Worm (Caenorhabditis elegans): ENCODE data around the gene ran-3.

ran-3 gene

ce11 chrII:8344803-8345202 lies 20.0 kb upstream of the ran-3 start:
- no peak for TF ChIP-seq flt-1 (GFP tag; IDR thresholded peaks at IDR 0.05)
- no peak for TF ChIP-seq ref-1 (GFP tag; conservative IDR thresholded peaks at IDR 0.05)
- TF ChIP-seq tab-1 (GFP tag; IDR thresholded peaks at IDR 0.05) = no peak
- no peak for TF ChIP-seq T22C8.4 (GFP tag; IDR thresholded peaks at IDR 0.05)
- TF ChIP-seq cog-1 (tag; optimal IDR thresholded peaks at IDR 0.05) = no peak
- TF ChIP-seq ztf-23 (GFP tag; IDR thresholded peaks at IDR 0.05) = no peak
- TF ChIP-seq ztf-29 (GFP tag; IDR thresholded peaks at IDR 0.05) = no peak
- TF ChIP-seq med-1 (GFP tag; optimal IDR thresholded peaks at IDR 0.05; ENCODE audit: insufficient read depth) = no peak
- TF ChIP-seq klf-2 (GFP tag; conservative IDR thresholded peaks at IDR 0.05) = no peak

- TF ChIP-seq cog-1 (tag; optimal IDR thresholded peaks at IDR 0.05) (no peak), med-1 (GFP tag; optimal IDR thresholded peaks at IDR 0.05; ENCODE audit: insufficient read depth) (no peak), ref-1 (GFP tag; conservative IDR thresholded peaks at IDR 0.05) (no peak), ztf-23 (GFP tag; IDR thresholded peaks at IDR 0.05) (no peak), tab-1 (GFP tag; IDR thresholded peaks at IDR 0.05) (no peak), ztf-29 (GFP tag; IDR thresholded peaks at IDR 0.05) (no peak), klf-2 (GFP tag; conservative IDR thresholded peaks at IDR 0.05) (no peak), flt-1 (GFP tag; IDR thresholded peaks at IDR 0.05) (no peak), T22C8.4 (GFP tag; IDR thresholded peaks at IDR 0.05) (no peak)
Observed at ce11 chrII:8339108-8339507, 14.3 kb upstream of the ran-3 start.

ce11 chrII:8333643-8334042 lies 8.8 kb upstream of the ran-3 start, which contains the start of gene C26D10.7:
Gene C26D10.7 (plus strand): TSS chrII:8333943.
- TF ChIP-seq ztf-29 (GFP tag; IDR thresholded peaks at IDR 0.05) (no peak), med-1 (GFP tag; optimal IDR thresholded peaks at IDR 0.05; ENCODE audit: insufficient read depth) (no peak), flt-1 (GFP tag; IDR thresholded peaks at IDR 0.05) (no peak), T22C8.4 (GFP tag; IDR thresholded peaks at IDR 0.05) (no peak), tab-1 (GFP tag; IDR thresholded peaks at IDR 0.05) (no peak), cog-1 (tag; optimal IDR thresholded peaks at IDR 0.05) (no peak), ref-1 (GFP tag; conservative IDR thresholded peaks at IDR 0.05) (no peak), ztf-23 (GFP tag; IDR thresholded peaks at IDR 0.05) (no peak), klf-2 (GFP tag; conservative IDR thresholded peaks at IDR 0.05) (no peak)

- TF ChIP-seq med-1 (GFP tag; optimal IDR thresholded peaks at IDR 0.05; ENCODE audit: insufficient read depth) (no peak), ztf-23 (GFP tag; IDR thresholded peaks at IDR 0.05) (no peak), tab-1 (GFP tag; IDR thresholded peaks at IDR 0.05) (no peak), ref-1 (GFP tag; conservative IDR thresholded peaks at IDR 0.05) (no peak), flt-1 (GFP tag; IDR thresholded peaks at IDR 0.05) (no peak), ztf-29 (GFP tag; IDR thresholded peaks at IDR 0.05) (no peak), klf-2 (GFP tag; conservative IDR thresholded peaks at IDR 0.05) (no peak), cog-1 (tag; optimal IDR thresholded peaks at IDR 0.05) (no peak)
Observed at ce11 chrII:8329462-8329861, 4.6 kb upstream of the ran-3 start, which contains the start of gene C26D10.4. Gene C26D10.4 (plus strand): TSS chrII:8329762.

- TF ChIP-seq med-1 (GFP tag; optimal IDR thresholded peaks at IDR 0.05; ENCODE audit: insufficient read depth) (no peak), ztf-23 (GFP tag; IDR thresholded peaks at IDR 0.05) (no peak), flt-1 (GFP tag; IDR thresholded peaks at IDR 0.05) (no peak; the same call in 1 of the 2 replicates), T22C8.4 (GFP tag; IDR thresholded peaks at IDR 0.05) (no peak), klf-2 (GFP tag; conservative IDR thresholded peaks at IDR 0.05) (no peak), cog-1 (tag; optimal IDR thresholded peaks at IDR 0.05) (peak; percentile 74), tab-1 (GFP tag; IDR thresholded peaks at IDR 0.05) (0 out of 2 replicates have a peak, but pooled peaks have one; percentile 12), ztf-29 (GFP tag; IDR thresholded peaks at IDR 0.05) (no peak), ref-1 (GFP tag; conservative IDR thresholded peaks at IDR 0.05) (no peak)
Observed at ce11 chrII:8328820-8329339, 4.0 kb upstream of the ran-3 start, which contains the start of gene hel-1. Gene hel-1 (minus strand): TSS chrII:8328870.

- TF ChIP-seq ztf-23 (GFP tag; IDR thresholded peaks at IDR 0.05) (no peak), cog-1 (tag; optimal IDR thresholded peaks at IDR 0.05) (no peak), ref-1 (GFP tag; conservative IDR thresholded peaks at IDR 0.05) (no peak), tab-1 (GFP tag; IDR thresholded peaks at IDR 0.05) (no peak), klf-2 (GFP tag; conservative IDR thresholded peaks at IDR 0.05) (no peak), flt-1 (GFP tag; IDR thresholded peaks at IDR 0.05) (no peak), med-1 (GFP tag; optimal IDR thresholded peaks at IDR 0.05; ENCODE audit: insufficient read depth) (no peak), ztf-29 (GFP tag; IDR thresholded peaks at IDR 0.05) (no peak)
Observed at ce11 chrII:8327450-8327849, 2.6 kb upstream of the ran-3 start.

- TF ChIP-seq ref-1 (GFP tag; conservative IDR thresholded peaks at IDR 0.05) = no peak
- TF ChIP-seq klf-2 (GFP tag; conservative IDR thresholded peaks at IDR 0.05) = no peak
- TF ChIP-seq cog-1 (tag; optimal IDR thresholded peaks at IDR 0.05) = no peak
- no peak for TF ChIP-seq flt-1 (GFP tag; IDR thresholded peaks at IDR 0.05)
- no peak for TF ChIP-seq ztf-29 (GFP tag; IDR thresholded peaks at IDR 0.05)
- no peak for TF ChIP-seq tab-1 (GFP tag; IDR thresholded peaks at IDR 0.05)
- no peak for TF ChIP-seq med-1 (GFP tag; optimal IDR thresholded peaks at IDR 0.05; ENCODE audit: insufficient read depth)
- TF ChIP-seq T22C8.4 (GFP tag; IDR thresholded peaks at IDR 0.05) = no peak
- no peak for TF ChIP-seq ztf-23 (GFP tag; IDR thresholded peaks at IDR 0.05)
Observed at ce11 chrII:8326228-8326960, 1.5 kb upstream of the ran-3 start.

ce11 chrII:8321244-8321643 lies 3.6 kb downstream of the ran-3 start, which contains the start of gene shw-1:
Gene shw-1 (minus strand): TSS chrII:8321471.
- TF ChIP-seq cog-1 (tag; optimal IDR thresholded peaks at IDR 0.05) (no peak), T22C8.4 (GFP tag; IDR thresholded peaks at IDR 0.05) (no peak), ref-1 (GFP tag; conservative IDR thresholded peaks at IDR 0.05) (no peak), med-1 (GFP tag; optimal IDR thresholded peaks at IDR 0.05; ENCODE audit: insufficient read depth) (no peak), ztf-23 (GFP tag; IDR thresholded peaks at IDR 0.05) (no peak), tab-1 (GFP tag; IDR thresholded peaks at IDR 0.05) (no peak), klf-2 (GFP tag; conservative IDR thresholded peaks at IDR 0.05) (no peak), ztf-29 (GFP tag; IDR thresholded peaks at IDR 0.05) (no peak), flt-1 (GFP tag; IDR thresholded peaks at IDR 0.05) (no peak)

- TF ChIP-seq cog-1 (tag; optimal IDR thresholded peaks at IDR 0.05) = no peak
- TF ChIP-seq ztf-23 (GFP tag; IDR thresholded peaks at IDR 0.05) = no peak
- TF ChIP-seq T22C8.4 (GFP tag; IDR thresholded peaks at IDR 0.05) = no peak
- TF ChIP-seq flt-1 (GFP tag; IDR thresholded peaks at IDR 0.05) = no peak
- no peak for TF ChIP-seq ref-1 (GFP tag; conservative IDR thresholded peaks at IDR 0.05)
- no peak for TF ChIP-seq tab-1 (GFP tag; IDR thresholded peaks at IDR 0.05)
- no peak for TF ChIP-seq med-1 (GFP tag; optimal IDR thresholded peaks at IDR 0.05; ENCODE audit: insufficient read depth)
Observed at ce11 chrII:8316701-8317100, 8.2 kb downstream of the ran-3 start.
